Fruit fly (Drosophila melanogaster) whole organism, embryonic: ENCODE measurements around the gene Drsl2.

ENCODE experiments used
- Aef1 ChIP-seq: fragments of 200-800 bp; sonication (Bioruptor generic); IDR thresholded peaks from 3 replicates; pipeline ENCODE4 v1.3.6; 2022; ENCODE audit warnings: missing biosample characterization, missing genetic modification characterization
- Blimp-1 ChIP-seq: fragments of 200-800 bp; sonication (Bioruptor generic); optimal IDR thresholded peaks from 3 replicates; lab custom pipeline; 2018; ENCODE audit warnings: missing biosample characterization, missing genetic modification characterization, mild to moderate bottlenecking, moderate library complexity, missing genetic modification reagents
- CG10209 ChIP-seq: fragments of 200-800 bp; sonication (Bioruptor generic); optimal IDR thresholded peaks from 3 replicates; lab custom pipeline; 2017; ENCODE audit warnings: missing biosample characterization, mild to moderate bottlenecking, missing genetic modification characterization, missing genetic modification reagents
- CG10543 ChIP-seq: fragments of 200-800 bp; sonication (Bioruptor generic); optimal IDR thresholded peaks from 3 replicates; lab custom pipeline; 2017; ENCODE audit warnings: missing biosample characterization, mild to moderate bottlenecking, missing genetic modification characterization, moderate library complexity
- CG11695 ChIP-seq: fragments of 200-800 bp; sonication (Bioruptor generic); IDR thresholded peaks from 3 replicates; pipeline ENCODE4 v1.3.6; 2022; ENCODE audit warnings: missing biosample characterization, missing genetic modification characterization
- CG12236 ChIP-seq: fragments of 200-800 bp; sonication (Bioruptor generic); optimal IDR thresholded peaks from 2 replicates; lab custom pipeline; 2016; ENCODE audit warnings: missing biosample characterization, missing genetic modification characterization
- CG1233 ChIP-seq: fragments of 200-800 bp; sonication (Bioruptor generic); optimal IDR thresholded peaks from 4 replicates; lab custom pipeline; 2018; ENCODE audit warnings: missing biosample characterization, mild to moderate bottlenecking, missing genetic modification characterization
- CG12391 ChIP-seq: fragments of 200-800 bp; sonication (Bioruptor generic); optimal IDR thresholded peaks from 3 replicates; lab custom pipeline; 2018; ENCODE audit warnings: missing biosample characterization, mild to moderate bottlenecking, missing genetic modification characterization, moderate library complexity
- CG12659 ChIP-seq: fragments of 200-800 bp; sonication (Bioruptor generic); optimal IDR thresholded peaks from 3 replicates; lab custom pipeline; 2017; ENCODE audit warnings: mild to moderate bottlenecking, missing biosample characterization, missing genetic modification reagents, missing genetic modification characterization
- CG12744 ChIP-seq: fragments of 200-800 bp; sonication (Bioruptor generic); optimal IDR thresholded peaks from 2 replicates; lab custom pipeline; 2016; ENCODE audit warnings: missing biosample characterization, missing genetic modification characterization
- CG13775 ChIP-seq: fragments of 200-800 bp; sonication (Bioruptor generic); optimal IDR thresholded peaks from 3 replicates; lab custom pipeline; 2017; ENCODE audit warnings: missing biosample characterization, mild to moderate bottlenecking, missing genetic modification characterization
- CG13894 ChIP-seq: fragments of 200-800 bp; sonication (Bioruptor generic); optimal IDR thresholded peaks from 3 replicates; lab custom pipeline; 2018; ENCODE audit warnings: missing biosample characterization, mild to moderate bottlenecking, missing genetic modification characterization, moderate library complexity
- CG14441 ChIP-seq: fragments of 200-800 bp; sonication (Bioruptor generic); IDR thresholded peaks from 2 replicates; pipeline ENCODE4 v1.3.6; 2022; ENCODE audit warnings: missing biosample characterization, missing genetic modification characterization
- CG16863 ChIP-seq: fragments of 200-800 bp; sonication (Bioruptor generic); optimal IDR thresholded peaks from 3 replicates; lab custom pipeline; 2016; ENCODE audit warnings: missing biosample characterization, missing genetic modification characterization
- CG17328 ChIP-seq: fragments of 200-800 bp; sonication (Bioruptor generic); IDR thresholded peaks from 2 replicates; pipeline ENCODE4 v1.3.6; 2022; ENCODE audit warnings: missing biosample characterization, missing genetic modification characterization
- CG30431 ChIP-seq: fragments of 200-800 bp; sonication (Bioruptor generic); optimal IDR thresholded peaks from 2 replicates; lab custom pipeline; 2017; ENCODE audit warnings: missing biosample characterization, missing genetic modification characterization
- CG32772 ChIP-seq: fragments of 200-800 bp; sonication (Bioruptor generic); IDR thresholded peaks from 2 replicates; pipeline ENCODE4 v1.3.6; 2022; ENCODE audit warnings: missing biosample characterization, missing genetic modification characterization
- CG7987 ChIP-seq: fragments of 200-800 bp; sonication (Bioruptor generic); optimal IDR thresholded peaks from 2 replicates; lab custom pipeline; 2018; ENCODE audit warnings: missing biosample characterization, mild to moderate bottlenecking, missing genetic modification characterization, moderate library complexity
- CG8089 ChIP-seq: fragments of 200-800 bp; sonication (Bioruptor generic); optimal IDR thresholded peaks from 3 replicates; lab custom pipeline; 2016; ENCODE audit warnings: missing biosample characterization, missing genetic modification characterization
- CG8290 ChIP-seq, 3 experiments: fragments of 200-800 bp; sonication (Bioruptor generic); optimal IDR thresholded peaks; 2 replicates each; lab custom pipeline; 2016 to 2019; ENCODE audit warnings: missing biosample characterization in 3 of 3, missing genetic modification characterization in 3 of 3, mild to moderate bottlenecking in 2 of 3, moderate library complexity in 1 of 3
- CG9876 ChIP-seq: fragments of 200-800 bp; sonication (Bioruptor generic); optimal IDR thresholded peaks from 2 replicates; lab custom pipeline; 2016; ENCODE audit warnings: missing biosample characterization, missing genetic modification characterization
- CoRest ChIP-seq: fragments of 200-800 bp; sonication (Bioruptor generic); optimal IDR thresholded peaks from 3 replicates; lab custom pipeline; 2018; ENCODE audit warnings: missing biosample characterization, mild to moderate bottlenecking, missing genetic modification characterization, moderate library complexity
- Drgx ChIP-seq: fragments of 200-800 bp; sonication (Bioruptor generic); IDR thresholded peaks from 2 replicates; pipeline ENCODE4 v1.3.6; 2022; ENCODE audit warnings: missing biosample characterization, missing genetic modification characterization
- Hand ChIP-seq: fragments of 200-800 bp; sonication (Bioruptor generic); optimal IDR thresholded peaks from 2 replicates; lab custom pipeline; 2017; ENCODE audit warnings: mild to moderate bottlenecking, missing biosample characterization, missing genetic modification reagents, missing genetic modification characterization
- Hr51 ChIP-seq, 2 experiments: fragments of 200-800 bp; sonication (Bioruptor generic); optimal IDR thresholded peaks; 2 replicates in 1 of 2; 3 replicates in 1 of 2; lab custom pipeline; 2016 to 2018; ENCODE audit warnings: missing biosample characterization in 2 of 2, missing genetic modification characterization in 2 of 2, mild to moderate bottlenecking in 1 of 2, moderate library complexity in 1 of 2
- Lim3 ChIP-seq: fragments of 200-800 bp; sonication (Bioruptor generic); IDR thresholded peaks from 2 replicates; pipeline ENCODE4 v1.3.6; 2022; ENCODE audit warnings: missing biosample characterization, missing genetic modification characterization
- MTF-1 ChIP-seq: fragments of 200-800 bp; sonication (Bioruptor generic); optimal IDR thresholded peaks from 2 replicates; lab custom pipeline; 2018; ENCODE audit warnings: missing biosample characterization, mild to moderate bottlenecking, missing genetic modification characterization, borderline replicate concordance
- Myb ChIP-seq: fragments of 200-800 bp; sonication (Bioruptor generic); optimal IDR thresholded peaks from 2 replicates; lab custom pipeline; 2016; ENCODE audit warnings: missing biosample characterization, missing genetic modification characterization
- Scr ChIP-seq: fragments of 200-800 bp; sonication (Bioruptor generic); IDR thresholded peaks from 2 replicates; pipeline ENCODE4 v1.3.6; 2022; ENCODE audit warnings: missing biosample characterization, missing genetic modification characterization; ENCODE audit not compliant: partially characterized antibody
- Six4 ChIP-seq: fragments of 200-800 bp; sonication (Bioruptor generic); optimal IDR thresholded peaks from 2 replicates; lab custom pipeline; 2016; ENCODE audit warnings: missing biosample characterization, missing genetic modification characterization
- TFAM ChIP-seq: fragments of 200-800 bp; sonication (Bioruptor generic); optimal IDR thresholded peaks from 2 replicates; lab custom pipeline; 2017; ENCODE audit warnings: missing biosample characterization, missing genetic modification characterization, inconsistent platforms
- ash1 ChIP-seq: fragments of 200-800 bp; sonication (Bioruptor generic); optimal IDR thresholded peaks from 2 replicates; lab custom pipeline; 2018; ENCODE audit warnings: missing biosample characterization, mild to moderate bottlenecking, missing genetic modification characterization
- ems ChIP-seq: fragments of 200-800 bp; sonication (Bioruptor generic); optimal IDR thresholded peaks from 3 replicates; lab custom pipeline; 2016; ENCODE audit warnings: missing biosample characterization, missing genetic modification characterization
- gem ChIP-seq: fragments of 200-800 bp; sonication (Bioruptor generic); optimal IDR thresholded peaks from 2 replicates; lab custom pipeline; 2019; ENCODE audit warnings: missing biosample characterization, mild to moderate bottlenecking, missing genetic modification characterization, moderate library complexity
- grau ChIP-seq: fragments of 200-800 bp; optimal IDR thresholded peaks from 3 replicates; lab custom pipeline; 2019; ENCODE audit warnings: missing biosample characterization, mild to moderate bottlenecking, missing genetic modification characterization, moderate library complexity
- gsb-n ChIP-seq: fragments of 200-800 bp; sonication (Bioruptor generic); optimal IDR thresholded peaks from 3 replicates; lab custom pipeline; 2018; ENCODE audit warnings: missing biosample characterization, mild to moderate bottlenecking, missing genetic modification characterization
- lov ChIP-seq, 2 experiments: fragments of 200-800 bp in 1 of 2; fragments of >200 bp in 1 of 2; sonication (Bioruptor generic) in 1 of 2; IDR thresholded peaks in 1 of 2; optimal IDR thresholded peaks in 1 of 2; 2 replicates in 1 of 2; 3 replicates in 1 of 2; pipeline versions ENCODE4 v1.3.6 to Lab custom; 2017 to 2022; ENCODE audit warnings: missing biosample characterization in 1 of 2, missing genetic modification characterization in 1 of 2
- nau ChIP-seq: fragments of 200-800 bp; sonication (Bioruptor generic); optimal IDR thresholded peaks from 3 replicates; lab custom pipeline; 2017; ENCODE audit warnings: missing biosample characterization, mild to moderate bottlenecking, missing genetic modification characterization, missing genetic modification reagents
- ro ChIP-seq: fragments of 200-800 bp; sonication (Bioruptor generic); IDR thresholded peaks from 2 replicates; pipeline ENCODE4 v1.3.6; 2022; ENCODE audit warnings: missing biosample characterization, missing genetic modification characterization
- row ChIP-seq: fragments of 200-800 bp; sonication (Bioruptor generic); IDR thresholded peaks from 3 replicates; pipeline ENCODE4 v1.3.6; 2022; ENCODE audit warnings: missing biosample characterization, missing genetic modification characterization
- schlank ChIP-seq: fragments of 200-800 bp; sonication (Bioruptor generic); optimal IDR thresholded peaks from 2 replicates; lab custom pipeline; 2018; ENCODE audit warnings: missing biosample characterization, mild to moderate bottlenecking, missing genetic modification characterization
- seq ChIP-seq: fragments of 200-800 bp; sonication (Bioruptor generic); IDR thresholded peaks from 2 replicates; pipeline ENCODE4 v1.3.6; 2022; ENCODE audit warnings: missing biosample characterization, missing genetic modification characterization
- usp ChIP-seq: fragments of >200 bp; optimal IDR thresholded peaks from 2 replicates; lab custom pipeline; 2017; ENCODE audit warnings: missing biosample characterization, missing genetic modification characterization
- vvl ChIP-seq: fragments of 200-800 bp; sonication (Bioruptor generic); IDR thresholded peaks from 2 replicates; pipeline ENCODE4 v1.3.6; 2022; ENCODE audit warnings: missing biosample characterization, missing genetic modification characterization
- wdn ChIP-seq: fragments of 200-800 bp; sonication (Bioruptor generic); IDR thresholded peaks from 2 replicates; pipeline ENCODE4 v1.3.6; 2022; ENCODE audit warnings: missing biosample characterization, missing genetic modification characterization

The Drsl2 gene

dm6 chr3L:3339695-3340226, 25.6 kb downstream of the Drsl2 start (continued):
- no peak for TF ChIP-seq CG13775 (GFP tag; lab: Kevin White, UChicago)
- TF ChIP-seq seq = peak; percentile 54
- no peak for TF ChIP-seq gsb-n (tag; lab: Kevin White, UChicago)
- TF ChIP-seq CoRest (tag; lab: Kevin White, UChicago) = no peak
- no peak for TF ChIP-seq usp (GFP tag; lab: Kevin White, UChicago)
- TF ChIP-seq CG12744 (GFP tag; lab: Kevin White, UChicago) = no peak
- no peak for TF ChIP-seq CG10209
- no peak for TF ChIP-seq MTF-1 (GFP tag; lab: Kevin White, UChicago)
- TF ChIP-seq CG9876 (GFP tag; lab: Kevin White, UChicago) = no peak
- TF ChIP-seq Drgx (GFP tag; lab: Robert Waterston, UW) = no peak
- TF ChIP-seq CG12659 = peak; percentile 3
- no peak for TF ChIP-seq Scr (GFP tag; lab: Robert Waterston, UW)
- no peak for TF ChIP-seq ro
- no peak for TF ChIP-seq CG1233 (GFP tag; lab: Kevin White, UChicago)
- no peak for TF ChIP-seq Hand
- TF ChIP-seq lov (optimal IDR thresholded peaks at IDR 0.05; lab: Kevin White, UChicago) = no peak
- no peak for TF ChIP-seq lov (GFP tag; IDR thresholded peaks at IDR 0.05; lab: Robert Waterston, UW)
- TF ChIP-seq CG17328 (GFP tag; lab: Robert Waterston, UW) = no peak
- TF ChIP-seq gem = peak; percentile 16
- TF ChIP-seq Six4 = no peak
- TF ChIP-seq grau (tag; lab: Kevin White, UChicago) = peak; percentile 72
- TF ChIP-seq ash1 (GFP tag; lab: Kevin White, UChicago) = no peak
- no peak for TF ChIP-seq CG8089 (GFP tag; lab: Kevin White, UChicago)
- peak in 1 of 2 experiments; percentile 35 for TF ChIP-seq Hr51 (GFP tag; optimal IDR thresholded peaks at IDR 0.05; lab: Kevin White, UChicago)
- TF ChIP-seq CG12391 (tag; lab: Kevin White, UChicago) = peak; percentile 7
- TF ChIP-seq CG30431 (GFP tag; lab: Kevin White, UChicago) = no peak
- no peak for TF ChIP-seq CG16863
- TF ChIP-seq CG10543 (GFP tag; lab: Kevin White, UChicago) = no peak
- no peak for TF ChIP-seq CG7987 (GFP tag; lab: Kevin White, UChicago)
- TF ChIP-seq CG11695 (GFP tag; lab: Robert Waterston, UW) = no peak
- TF ChIP-seq row (GFP tag; lab: Robert Waterston, UW) = peak; percentile 56
- no peak for TF ChIP-seq wdn (GFP tag; lab: Robert Waterston, UW)
- no peak for TF ChIP-seq Aef1 (GFP tag; lab: Robert Waterston, UW)
- no peak for TF ChIP-seq nau
- 0 out of 2 replicates have a peak, but pooled peaks have one; percentile 19 for TF ChIP-seq vvl (GFP tag; lab: Robert Waterston, UW)
- TF ChIP-seq Myb (GFP tag; lab: Kevin White, UChicago) = no peak
- no peak for TF ChIP-seq ems (GFP tag; lab: Kevin White, UChicago)
- no peak for TF ChIP-seq CG13894 (tag; lab: Kevin White, UChicago)
- TF ChIP-seq Blimp-1 (GFP tag; lab: Kevin White, UChicago) = no peak
- TF ChIP-seq CG8290 (GFP tag; optimal IDR thresholded peaks at IDR 0.05; lab: Kevin White, UChicago) = no peak
- peak in 1 of 2 experiments; percentile 38 for TF ChIP-seq CG8290 (tag; optimal IDR thresholded peaks at IDR 0.05; lab: Kevin White, UChicago)
- no peak for TF ChIP-seq CG32772 (GFP tag; lab: Robert Waterston, UW)
- TF ChIP-seq Lim3 (GFP tag; lab: Robert Waterston, UW) = no peak
- TF ChIP-seq CG14441 (GFP tag; lab: Robert Waterston, UW) = 0 out of 2 replicates have a peak, but pooled peaks have one; percentile 22
- no peak for TF ChIP-seq TFAM
- no peak for TF ChIP-seq schlank (tag; lab: Kevin White, UChicago)
- no peak for TF ChIP-seq CG12236
